Fruit fly (Drosophila melanogaster) whole organism, embryonic: ENCODE results near the gene RabX6.

Source experiments
- BEAF-32 ChIP-seq: fragments of 200-800 bp; sonication (Bioruptor generic); optimal IDR thresholded peaks from 3 replicates; lab custom pipeline; 2017; ENCODE audit warnings: missing biosample characterization, missing genetic modification characterization, mild to moderate bottlenecking, moderate library complexity, missing genetic modification reagents
- CG10209 ChIP-seq: fragments of 200-800 bp; sonication (Bioruptor generic); optimal IDR thresholded peaks from 3 replicates; lab custom pipeline; 2017; ENCODE audit warnings: missing biosample characterization, mild to moderate bottlenecking, missing genetic modification characterization, missing genetic modification reagents
- CG10431 ChIP-seq: fragments of 200-800 bp; sonication (Bioruptor generic); optimal IDR thresholded peaks from 3 replicates; lab custom pipeline; 2018; ENCODE audit warnings: missing biosample characterization, mild to moderate bottlenecking, missing genetic modification characterization
- CG12219 ChIP-seq: fragments of 200-800 bp; sonication (Bioruptor generic); optimal IDR thresholded peaks from 3 replicates; lab custom pipeline; 2018; ENCODE audit warnings: missing biosample characterization, mild to moderate bottlenecking, missing genetic modification characterization
- CG15514 ChIP-seq: fragments of 200-800 bp; sonication (Bioruptor generic); optimal IDR thresholded peaks from 3 replicates; lab custom pipeline; 2017; ENCODE audit warnings: missing biosample characterization, missing genetic modification characterization, mild to moderate bottlenecking, moderate library complexity, missing genetic modification reagents
- CG1602 ChIP-seq: fragments of 200-800 bp; sonication (Bioruptor generic); optimal IDR thresholded peaks from 3 replicates; lab custom pipeline; 2016; ENCODE audit warnings: missing biosample characterization, missing genetic modification characterization
- CG16813 ChIP-seq: fragments of 200-800 bp; sonication (Bioruptor generic); IDR thresholded peaks from 3 replicates; pipeline ENCODE4 v1.3.6; 2022; ENCODE audit warnings: missing biosample characterization, missing genetic modification characterization; ENCODE audit not compliant: partially characterized antibody
- CG30020 ChIP-seq: fragments of 200-800 bp; optimal IDR thresholded peaks from 2 replicates; lab custom pipeline; 2019; ENCODE audit warnings: missing biosample characterization, mild to moderate bottlenecking, missing genetic modification characterization, moderate library complexity
- CG3726 ChIP-seq: fragments of 200-800 bp; sonication (Bioruptor generic); IDR thresholded peaks from 3 replicates; pipeline ENCODE4, ENCODE4 v1.3.6; 2022; ENCODE audit warnings: missing biosample characterization, missing genetic modification characterization
- CG4424 ChIP-seq: fragments of 200-800 bp; sonication (Bioruptor generic); optimal IDR thresholded peaks from 3 replicates; lab custom pipeline; 2016; ENCODE audit warnings: missing biosample characterization, missing genetic modification characterization
- CG5953 ChIP-seq: fragments of 200-800 bp; sonication (Bioruptor generic); IDR thresholded peaks from 2 replicates; pipeline ENCODE4 v1.3.6; 2022; ENCODE audit warnings: missing biosample characterization, missing genetic modification characterization
- CG7839 ChIP-seq: fragments of 200-800 bp; sonication (Bioruptor generic); optimal IDR thresholded peaks from 3 replicates; lab custom pipeline; 2018; ENCODE audit warnings: missing biosample characterization, mild to moderate bottlenecking, missing genetic modification characterization, moderate library complexity
- CG7963 ChIP-seq: fragments of 200-800 bp; sonication (Bioruptor generic); IDR thresholded peaks from 3 replicates; pipeline ENCODE4 v1.3.6; 2022; ENCODE audit warnings: missing biosample characterization, missing genetic modification characterization; ENCODE audit not compliant: partially characterized antibody
- CG8359 ChIP-seq: fragments of 200-800 bp; sonication (Bioruptor generic); optimal IDR thresholded peaks from 2 replicates; lab custom pipeline; 2017; ENCODE audit warnings: missing biosample characterization, mild to moderate bottlenecking, missing genetic modification characterization, borderline replicate concordance
- CG8765 ChIP-seq: fragments of 200-800 bp; sonication (Bioruptor generic); IDR thresholded peaks from 2 replicates; pipeline ENCODE4 v1.3.6; 2022; ENCODE audit warnings: missing biosample characterization, missing genetic modification characterization
- CG9876 ChIP-seq: fragments of 200-800 bp; sonication (Bioruptor generic); optimal IDR thresholded peaks from 2 replicates; lab custom pipeline; 2016; ENCODE audit warnings: missing biosample characterization, missing genetic modification characterization
- CTCF ChIP-seq: fragments of 200-800 bp; sonication (Bioruptor generic); optimal IDR thresholded peaks from 2 replicates; lab custom pipeline; 2017; ENCODE audit warnings: missing biosample characterization, mild to moderate bottlenecking, missing genetic modification characterization, moderate library complexity
- Chrac-16 ChIP-seq: fragments of 200-800 bp; sonication (Bioruptor generic); optimal IDR thresholded peaks from 3 replicates; lab custom pipeline; 2016; ENCODE audit warnings: missing biosample characterization, missing genetic modification characterization
- Dbx ChIP-seq: fragments of 200-800 bp; sonication (Bioruptor generic); IDR thresholded peaks from 3 replicates; pipeline ENCODE4 v1.3.6; 2022; ENCODE audit warnings: missing biosample characterization, missing genetic modification characterization
- Deaf1 ChIP-seq: fragments of 200-800 bp; optimal IDR thresholded peaks from 3 replicates; lab custom pipeline; 2019; ENCODE audit warnings: missing biosample characterization, mild to moderate bottlenecking, missing genetic modification characterization, moderate library complexity
- Dip2 ChIP-seq: fragments of 200-800 bp; sonication (Bioruptor generic); IDR thresholded peaks from 2 replicates; pipeline ENCODE4 v1.3.6; 2022; ENCODE audit warnings: missing biosample characterization, missing genetic modification characterization
- Doc2 ChIP-seq: fragments of 200-800 bp; sonication (Bioruptor generic); IDR thresholded peaks from 2 replicates; pipeline ENCODE4 v1.3.6; 2022; ENCODE audit warnings: missing biosample characterization, missing genetic modification characterization
- HLH3B ChIP-seq: fragments of 200-800 bp; sonication (Bioruptor generic); IDR thresholded peaks from 2 replicates; pipeline ENCODE4 v1.3.6; 2022; ENCODE audit warnings: missing biosample characterization, missing genetic modification characterization
- HmgD ChIP-seq: fragments of 200-800 bp; sonication (Bioruptor generic); optimal IDR thresholded peaks from 3 replicates; lab custom pipeline; 2016; ENCODE audit warnings: missing biosample characterization, missing genetic modification characterization
- Hr3 ChIP-seq: fragments of 200-800 bp; sonication (Bioruptor generic); optimal IDR thresholded peaks from 3 replicates; lab custom pipeline; 2016; ENCODE audit warnings: missing biosample characterization, missing genetic modification characterization
- Med ChIP-seq: fragments of 200-800 bp; sonication (Bioruptor generic); peaks from one replicate; lab custom pipeline; 2016; ENCODE audit warnings: missing biosample characterization, missing genetic modification characterization, mild to moderate bottlenecking, inconsistent platforms, moderate library complexity
- Sox100B ChIP-seq: fragments of 200-800 bp; sonication (Bioruptor generic); optimal IDR thresholded peaks from 3 replicates; lab custom pipeline; 2018; ENCODE audit warnings: missing biosample characterization, mild to moderate bottlenecking, missing genetic modification characterization
- Trl ChIP-seq, 3 experiments: fragments of >200 bp in 2 of 3; fragments of 200-800 bp in 1 of 3; sonication (Bioruptor generic) in 1 of 3; optimal IDR thresholded peaks; 2 replicates in 1 of 3; 3 replicates in 2 of 3; lab custom pipeline; 2016 to 2017; ENCODE audit warnings: missing biosample characterization in 1 of 3, missing genetic modification characterization in 1 of 3
- aop ChIP-seq: fragments of 200-800 bp; sonication (Bioruptor generic); IDR thresholded peaks from 2 replicates; pipeline ENCODE4 v1.3.6; 2022; ENCODE audit warnings: missing biosample characterization, missing genetic modification characterization
- chinmo ChIP-seq: fragments of 200-800 bp; sonication (Bioruptor generic); IDR thresholded peaks from 4 replicates; pipeline ENCODE4 v1.3.6; 2022; ENCODE audit warnings: missing biosample characterization, missing genetic modification characterization; ENCODE audit not compliant: partially characterized antibody
- crc ChIP-seq: fragments of 200-800 bp; sonication (Bioruptor generic); optimal IDR thresholded peaks from 2 replicates; lab custom pipeline; 2016; ENCODE audit warnings: missing biosample characterization, missing genetic modification characterization
- crol ChIP-seq: fragments of 200-800 bp; sonication (Bioruptor generic); IDR thresholded peaks from 2 replicates; pipeline ENCODE4 v1.3.6; 2022; ENCODE audit warnings: missing biosample characterization, missing genetic modification characterization
- grn ChIP-seq: fragments of 200-800 bp; sonication (Bioruptor generic); optimal IDR thresholded peaks from 3 replicates; lab custom pipeline; 2017; ENCODE audit warnings: missing biosample characterization, missing genetic modification characterization
- jigr1 ChIP-seq: fragments of 200-800 bp; sonication (Bioruptor generic); IDR thresholded peaks from 3 replicates; pipeline ENCODE4 v1.3.6; 2022; ENCODE audit warnings: missing biosample characterization, missing genetic modification characterization
- ken ChIP-seq: fragments of 200-800 bp; sonication (Bioruptor generic); IDR thresholded peaks from 3 replicates; pipeline ENCODE4 v1.3.6; 2022; ENCODE audit warnings: missing biosample characterization, missing genetic modification characterization
- lab ChIP-seq: fragments of 200-800 bp; sonication (Bioruptor generic); optimal IDR thresholded peaks from 3 replicates; lab custom pipeline; 2017; ENCODE audit warnings: missing biosample characterization, missing genetic modification characterization, mild to moderate bottlenecking, moderate library complexity, missing genetic modification reagents
- odd ChIP-seq: fragments of 200-800 bp; sonication (Bioruptor generic); optimal IDR thresholded peaks from 2 replicates; lab custom pipeline; 2017; ENCODE audit warnings: missing biosample characterization, mild to moderate bottlenecking, missing genetic modification characterization
- p53 ChIP-seq: fragments of 200-800 bp; sonication (Bioruptor generic); optimal IDR thresholded peaks from 2 replicates; lab custom pipeline; 2016; ENCODE audit warnings: missing biosample characterization, missing genetic modification characterization
- peb ChIP-seq: fragments of 200-800 bp; sonication (Bioruptor generic); IDR thresholded peaks from 2 replicates; pipeline ENCODE4 v1.3.6; 2022; ENCODE audit warnings: missing biosample characterization, missing genetic modification characterization
- pnt ChIP-seq: fragments of 200-800 bp; sonication (Bioruptor generic); optimal IDR thresholded peaks from 3 replicates; lab custom pipeline; 2016; ENCODE audit warnings: missing biosample characterization, missing genetic modification characterization
- rib ChIP-seq: fragments of 200-800 bp; sonication (Bioruptor generic); IDR thresholded peaks from 2 replicates; pipeline ENCODE4 v1.3.6; 2022; ENCODE audit warnings: missing biosample characterization, missing genetic modification characterization
- sd ChIP-seq: fragments of 200-800 bp; sonication (Bioruptor generic); optimal IDR thresholded peaks from 3 replicates; lab custom pipeline; 2018; ENCODE audit warnings: missing biosample characterization, mild to moderate bottlenecking, missing genetic modification characterization, moderate library complexity
- sens-2 ChIP-seq: fragments of 200-800 bp; sonication (Bioruptor generic); IDR thresholded peaks from 2 replicates; pipeline ENCODE4 v1.3.6; 2022; ENCODE audit warnings: missing biosample characterization, missing genetic modification characterization
- sima ChIP-seq: fragments of 200-800 bp; sonication (Bioruptor generic); optimal IDR thresholded peaks from 2 replicates; lab custom pipeline; 2016; ENCODE audit warnings: missing biosample characterization, missing genetic modification characterization
- sr ChIP-seq: fragments of 200-800 bp; sonication (Bioruptor generic); IDR thresholded peaks from 3 replicates; pipeline ENCODE4 v1.3.6; 2022; ENCODE audit warnings: missing biosample characterization, missing genetic modification characterization
- sug ChIP-seq: fragments of 200-800 bp; optimal IDR thresholded peaks from 2 replicates; lab custom pipeline; 2019; ENCODE audit warnings: missing biosample characterization, mild to moderate bottlenecking, missing genetic modification characterization, moderate library complexity
- unpg ChIP-seq: fragments of 200-800 bp; sonication (Bioruptor generic); optimal IDR thresholded peaks from 3 replicates; lab custom pipeline; 2018; ENCODE audit warnings: missing biosample characterization, mild to moderate bottlenecking, missing genetic modification characterization, moderate library complexity
- vfl ChIP-seq: fragments of 200-800 bp; sonication (Bioruptor generic); optimal IDR thresholded peaks from 2 replicates; lab custom pipeline; 2016; ENCODE audit warnings: missing biosample characterization, missing genetic modification characterization
- wor ChIP-seq: fragments of 200-800 bp; sonication (Bioruptor generic); IDR thresholded peaks from 2 replicates; pipeline ENCODE4 v1.3.6; 2022; ENCODE audit warnings: missing biosample characterization, missing genetic modification characterization
- zen ChIP-seq: fragments of 200-800 bp; sonication (Bioruptor generic); optimal IDR thresholded peaks from 3 replicates; lab custom pipeline; 2018; ENCODE audit warnings: missing biosample characterization, mild to moderate bottlenecking, missing genetic modification characterization, moderate library complexity

The RabX6 gene

DNA sequence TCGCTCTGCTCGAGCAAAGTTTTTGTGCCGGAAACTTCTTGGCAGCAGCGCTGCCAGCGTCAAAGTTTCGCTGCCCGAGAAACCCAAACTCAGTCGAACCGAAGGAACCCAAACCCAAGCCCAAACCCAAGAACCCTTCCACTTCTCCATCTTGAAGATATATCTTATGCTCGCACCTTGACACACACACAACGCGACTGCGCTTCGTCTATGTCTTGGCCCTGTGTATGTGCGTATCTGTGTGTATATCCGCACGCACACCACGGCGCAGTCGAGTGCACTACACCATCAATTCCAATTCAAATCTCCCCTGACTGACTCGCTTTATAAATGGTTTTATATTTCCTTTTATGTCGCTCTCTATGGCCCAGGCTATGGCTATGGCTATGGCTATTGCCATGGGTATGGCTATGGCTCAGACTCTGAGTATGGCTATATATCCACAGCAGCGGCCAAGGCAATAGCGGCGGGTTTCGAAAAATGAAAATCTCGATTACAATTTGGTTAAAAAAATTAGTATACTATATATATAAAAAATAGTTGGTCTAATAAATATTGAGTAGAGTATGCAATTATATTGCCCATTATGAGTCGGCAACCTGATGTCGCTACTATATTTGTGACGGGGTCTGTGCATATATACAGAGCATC, 6.2 kb downstream of the RabX6 start (continued):
- peak; percentile 15 for TF ChIP-seq CG9876 (GFP tag; lab: Kevin White, UChicago)
- peak; percentile 72 for TF ChIP-seq CG30020
- peak; percentile 65; the same call in 1 of the 2 replicates for TF ChIP-seq crol (GFP tag; lab: Robert Waterston, UW)
- TF ChIP-seq Trl (optimal IDR thresholded peaks at IDR 0.05; lab: Kevin White, UChicago), result no peak
- peak; percentile 61 for TF ChIP-seq Trl (GFP tag; optimal IDR thresholded peaks at IDR 0.05; lab: Kevin White, UChicago)
- peak; percentile 78 for TF ChIP-seq sug (tag; lab: Kevin White, UChicago)
- TF ChIP-seq CG12219 (GFP tag; lab: Kevin White, UChicago), result peak; percentile 95
- peak; percentile 95 for TF ChIP-seq Med
- TF ChIP-seq CG7839 (tag; lab: Kevin White, UChicago), result peak; percentile 97
- TF ChIP-seq rib, result peak; percentile 78
- peak; percentile 96 for TF ChIP-seq CG8765 (GFP tag; lab: Robert Waterston, UW)
- peak; percentile 97 for TF ChIP-seq unpg (GFP tag; lab: Kevin White, UChicago)
- peak; percentile 88 for TF ChIP-seq CG15514 (GFP tag; lab: Kevin White, UChicago)
- peak; percentile 96 for TF ChIP-seq CG10209 (GFP tag; lab: Kevin White, UChicago)
- peak; percentile 90 for TF ChIP-seq CG1602
- peak; percentile 89 for TF ChIP-seq sens-2
- TF ChIP-seq sr (GFP tag; lab: Robert Waterston, UW), result peak; percentile 83
- peak; percentile 91 for TF ChIP-seq peb
- TF ChIP-seq BEAF-32 (GFP tag; lab: Kevin White, UChicago), result peak; percentile 9
- peak; percentile 76 for TF ChIP-seq sd
- peak; percentile 94 for TF ChIP-seq Sox100B (GFP tag; lab: Kevin White, UChicago)
- TF ChIP-seq Doc2 (GFP tag; lab: Robert Waterston, UW), result peak; percentile 48; the same call in 1 of the 2 replicates
- TF ChIP-seq CG16813 (GFP tag; lab: Robert Waterston, UW), result no peak
- TF ChIP-seq chinmo (GFP tag; lab: Robert Waterston, UW), result 0 out of 4 replicates have a peak, but pooled peaks have one; percentile 19
- no peak for TF ChIP-seq p53
- peak; percentile 94 for TF ChIP-seq Dbx (GFP tag; lab: Robert Waterston, UW)
- TF ChIP-seq ken, result peak; percentile 95
- no peak for TF ChIP-seq grn (GFP tag; lab: Kevin White, UChicago)
- TF ChIP-seq sima, result peak; percentile 57
- peak; percentile 90 for TF ChIP-seq wor (GFP tag; lab: Robert Waterston, UW)
- TF ChIP-seq jigr1 (GFP tag; lab: Robert Waterston, UW), result peak; percentile 88
- TF ChIP-seq Chrac-16 (GFP tag; lab: Kevin White, UChicago), result peak; percentile 88
- peak; percentile 91 for TF ChIP-seq CG8359 (GFP tag; lab: Kevin White, UChicago)
- TF ChIP-seq CG10431 (GFP tag; lab: Kevin White, UChicago), result peak; percentile 85
- peak; percentile 93 for TF ChIP-seq Hr3 (GFP tag; lab: Kevin White, UChicago)
- TF ChIP-seq HmgD, result no peak
- TF ChIP-seq crc, result no peak
- peak; percentile 77 for TF ChIP-seq Deaf1 (tag; lab: Kevin White, UChicago)
- peak; percentile 35; the same call in 1 of the 2 replicates for TF ChIP-seq Dip2 (GFP tag; lab: Robert Waterston, UW)
- peak; percentile 98 for TF ChIP-seq lab
- peak; percentile 95 for TF ChIP-seq odd
- peak; percentile 65 for TF ChIP-seq pnt
- peak; percentile 96 for TF ChIP-seq zen
- TF ChIP-seq CG5953 (GFP tag; lab: Robert Waterston, UW), result peak; percentile 88
- TF ChIP-seq CG4424, result peak; percentile 96
- TF ChIP-seq CTCF (GFP tag; lab: Kevin White, UChicago), result peak; percentile 54
- peak; percentile 92 for TF ChIP-seq CG3726 (GFP tag; lab: Robert Waterston, UW)
- TF ChIP-seq vfl (GFP tag; lab: Kevin White, UChicago), result peak; percentile 64
- peak; percentile 96 for TF ChIP-seq HLH3B (GFP tag; lab: Robert Waterston, UW)
- no peak for TF ChIP-seq CG7963
- peak; percentile 88 for TF ChIP-seq aop (GFP tag; lab: Robert Waterston, UW)
